Fruit fly (Drosophila melanogaster): ENCODE data around the gene Apl.
A peak's percentile ranks its signal among the peaks of the same experiment; 100 is the strongest.

The Apl gene

dm6 chr3L:16587994-16588622, 6.9 kb upstream of the Apl start (continued):
- TF ChIP-seq Aef1 (GFP tag; IDR thresholded peaks at IDR 0.05) (peak; percentile 49; the same call in 1 of the 3 replicates), vnd (GFP tag; IDR thresholded peaks at IDR 0.05; ENCODE audit: partially characterized antibody) (peak; percentile 93), caup (GFP tag; optimal IDR thresholded peaks at IDR 0.05; ENCODE audit: severe bottlenecking) (no peak), cato (GFP tag; optimal IDR thresholded peaks at IDR 0.05; ENCODE audit: borderline replicate concordance) (no peak), CG9437 (GFP tag; optimal IDR thresholded peaks at IDR 0.05) (peak; percentile 8), CrebB (tag; optimal IDR thresholded peaks at IDR 0.05) (no peak), CG17385 (GFP tag; optimal IDR thresholded peaks at IDR 0.05) (peak; percentile 24), CG8478 (optimal IDR thresholded peaks at IDR 0.05) (peak; percentile 93), crol (GFP tag; IDR thresholded peaks at IDR 0.05) (no peak), CG7839 (tag; optimal IDR thresholded peaks at IDR 0.05) (peak; percentile 63), fd64A (GFP tag; optimal IDR thresholded peaks at IDR 0.05) (no peak), ham (GFP tag; IDR thresholded peaks at IDR 0.05) (no peak), CG32532 (GFP tag; IDR thresholded peaks at IDR 0.05) (peak; percentile 80), aop (GFP tag; IDR thresholded peaks at IDR 0.05) (no peak), CG10274 (GFP tag; optimal IDR thresholded peaks at IDR 0.05) (no peak), CG18011 (GFP tag; optimal IDR thresholded peaks at IDR 0.05) (no peak), Adf1 (GFP tag; IDR thresholded peaks at IDR 0.05) (no peak), CG10654 (GFP tag; optimal IDR thresholded peaks at IDR 0.05) (peak; percentile 36), HHEX (GFP tag; optimal IDR thresholded peaks at IDR 0.05) (peak; percentile 36), sisA (GFP tag; IDR thresholded peaks at IDR 0.05) (peak; percentile 47), B-H2 (GFP tag; optimal IDR thresholded peaks at IDR 0.05) (peak; percentile 12), HLH4C (GFP tag; IDR thresholded peaks at IDR 0.05; ENCODE audit: partially characterized antibody) (peak; percentile 90), trh (GFP tag; optimal IDR thresholded peaks at IDR 0.05) (peak; percentile 25), vfl (GFP tag; optimal IDR thresholded peaks at IDR 0.05) (peak; percentile 19), Optix (GFP tag; IDR thresholded peaks at IDR 0.05) (no peak), CG6654 (GFP tag; optimal IDR thresholded peaks at IDR 0.05) (no peak), CG31224 (GFP tag; IDR thresholded peaks at IDR 0.05) (peak; percentile 54), Awh (GFP tag; IDR thresholded peaks at IDR 0.05) (peak; percentile 22; the same call in 1 of the 2 replicates), gro (GFP tag; optimal IDR thresholded peaks at IDR 0.05) (peak; percentile 69), pum (GFP tag; optimal IDR thresholded peaks at IDR 0.05) (peak; percentile 57), CG42726 (GFP tag; IDR thresholded peaks at IDR 0.05; ENCODE audit: partially characterized antibody) (peak; percentile 87), Mrtf (GFP tag; IDR thresholded peaks at IDR 0.05) (peak; percentile 9; the same call in 1 of the 3 replicates), onecut (GFP tag; IDR thresholded peaks at IDR 0.05) (peak; percentile 57), en (GFP tag; optimal IDR thresholded peaks at IDR 0.05) (no peak), CG6272 (GFP tag; IDR thresholded peaks at IDR 0.05) (peak; percentile 54), Dfd (GFP tag; optimal IDR thresholded peaks at IDR 0.05) (no peak), sna (GFP tag; IDR thresholded peaks at IDR 0.05; ENCODE audit: partially characterized antibody) (peak; percentile 96), CG11093 (GFP tag; IDR thresholded peaks at IDR 0.05) (no peak), peb (GFP tag; IDR thresholded peaks at IDR 0.05) (no peak), CG16815 (GFP tag; optimal IDR thresholded peaks at IDR 0.05) (peak; percentile 30), br (optimal IDR thresholded peaks at IDR 0.05) (no peak), CG9727 (GFP tag; optimal IDR thresholded peaks at IDR 0.05) (peak; percentile 68), CG11560 (tag; IDR thresholded peaks at IDR 0.05) (no peak), abd-A (tag; optimal IDR thresholded peaks at IDR 0.05) (no peak), prd (optimal IDR thresholded peaks at IDR 0.05) (no peak), prd (GFP tag; IDR thresholded peaks at IDR 0.05) (peak; percentile 52; the same call in 2 of the 3 replicates), amos (GFP tag; IDR thresholded peaks at IDR 0.05; ENCODE audit: partially characterized antibody) (peak; percentile 92), Doc3 (GFP tag; IDR thresholded peaks at IDR 0.05; ENCODE audit: partially characterized antibody) (peak; percentile 96), chn (GFP tag; optimal IDR thresholded peaks at IDR 0.05) (peak; percentile 73), bcd (GFP tag; optimal IDR thresholded peaks at IDR 0.05) (peak; percentile 66), Blimp-1 (GFP tag; optimal IDR thresholded peaks at IDR 0.05) (no peak)

Measured in whole organism, embryonic.